Worm (Caenorhabditis elegans): ENCODE data around the gene srh-92.

DNA sequence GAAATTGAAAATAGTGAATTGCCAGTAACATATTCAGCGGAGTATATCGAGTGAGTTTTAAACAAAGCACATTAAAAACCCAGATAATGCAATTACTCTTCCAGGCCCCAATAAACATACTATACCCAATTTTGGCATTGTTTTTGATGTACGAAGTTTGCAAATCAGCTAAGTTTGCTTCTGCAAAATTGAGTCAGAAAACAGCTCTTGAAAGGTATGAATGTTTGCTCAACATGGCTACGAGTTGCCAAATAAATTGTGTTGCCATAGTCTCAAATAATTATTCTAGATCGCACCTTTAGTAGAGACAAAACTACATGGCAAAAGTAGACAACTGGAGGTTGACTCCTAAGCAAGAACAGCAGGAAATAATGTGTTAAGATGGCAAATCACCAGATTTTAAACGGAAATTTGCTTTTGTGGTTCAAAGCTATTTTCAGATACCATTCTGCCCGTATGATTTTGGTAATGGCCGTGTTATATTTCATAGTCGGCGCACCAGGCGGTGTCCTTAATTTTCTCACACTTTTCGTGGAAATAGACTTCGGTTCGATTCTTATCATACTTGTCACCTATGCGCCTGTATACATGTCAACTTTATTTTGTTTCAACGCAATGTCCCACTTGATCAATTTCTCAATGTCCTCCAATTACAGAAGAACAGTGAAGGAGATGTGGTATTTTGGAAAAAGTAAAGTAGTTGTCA lies 28.2 kb downstream of the srh-92 start:
- no peak for TF ChIP-seq ama-1 (optimal IDR thresholded peaks at IDR 0.05)
- no peak for TF ChIP-seq flt-1 (GFP tag; IDR thresholded peaks at IDR 0.05)
- no peak for TF ChIP-seq B0310.2 (tag; optimal IDR thresholded peaks at IDR 0.05)
- TF ChIP-seq tbx-37 (GFP tag; conservative IDR thresholded peaks at IDR 0.05) = no peak
- TF ChIP-seq scrt-1 (GFP tag; IDR thresholded peaks at IDR 0.05) = no peak
- TF ChIP-seq ceh-36 (tag; optimal IDR thresholded peaks at IDR 0.05) = no peak
- TF ChIP-seq ets-7 (tag; optimal IDR thresholded peaks at IDR 0.05) = no peak
